Worm (Caenorhabditis elegans) whole organism, early embryonic: Measurements from ENCODE around the gene magu-2.

Experiments
- B0310.2 ChIP-seq: sonication (generic microtip); optimal IDR thresholded peaks from 2 replicates; lab custom pipeline; 2016; ENCODE audit warnings: mild to moderate bottlenecking, missing genetic modification characterization, missing compliant biosample characterization
- aly-1 ChIP-seq: sonication (generic microtip); optimal IDR thresholded peaks from 2 replicates; lab custom pipeline; 2016; ENCODE audit warnings: missing genetic modification characterization, missing compliant biosample characterization
- ama-1 ChIP-seq: fragments of 150-350 bp; optimal IDR thresholded peaks from 2 replicates; lab custom pipeline; 2014
- ets-7 ChIP-seq: sonication (generic microtip); optimal IDR thresholded peaks from 2 replicates; lab custom pipeline; 2016; ENCODE audit warnings: missing genotype, missing genetic modification characterization, missing compliant biosample characterization

DNA sequence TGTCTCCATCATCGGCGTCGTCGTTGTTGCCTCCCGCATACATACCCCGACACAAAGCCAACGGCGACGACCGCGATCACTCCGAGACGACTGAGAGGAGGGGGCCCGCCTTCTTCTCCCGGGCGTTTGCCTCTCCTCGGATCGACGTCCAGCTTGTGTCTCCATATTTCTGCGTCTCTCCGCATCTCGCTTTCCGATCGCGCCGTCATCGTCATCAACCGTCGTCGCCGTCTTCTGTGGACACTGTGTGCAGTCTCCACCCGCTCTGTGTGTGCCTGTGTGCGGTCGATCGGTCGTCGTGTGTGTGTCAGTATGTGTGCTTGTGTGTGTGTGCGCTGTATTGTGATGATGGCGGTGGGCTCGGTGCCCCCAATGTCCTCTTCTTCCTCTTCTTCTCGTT, 15.3 kb downstream of the magu-2 start:
- peak; percentile 21 for TF ChIP-seq aly-1 (tag; lab: Kevin White, UChicago)
- TF ChIP-seq ets-7 (tag; lab: Kevin White, UChicago), result no peak
- TF ChIP-seq ama-1 (lab: Kevin White, UChicago), result no peak
- TF ChIP-seq B0310.2, result peak; percentile 47
